Worm (Caenorhabditis elegans) whole organism, midembryonic: ENCODE results near the gene twk-13.
"Not testable (repeated sequence)": the region's sequence is repeated elsewhere in the genome, so short reads cannot be mapped to it uniquely, and the experiment has no call there.

Experiments used
- T22C8.4 ChIP-seq: fragments of 200-800 bp; sonication (Bioruptor generic); IDR thresholded peaks from 2 replicates; pipeline ENCODE4 v1.3.6; 2022; ENCODE audit warnings: missing genetic modification characterization, missing compliant biosample characterization
- cog-1 ChIP-seq: sonication (generic microtip); optimal IDR thresholded peaks from 2 replicates; lab custom pipeline; 2016; ENCODE audit warnings: missing genetic modification characterization, missing compliant biosample characterization
- flt-1 ChIP-seq: fragments of 200-800 bp; sonication (Bioruptor generic); IDR thresholded peaks from 2 replicates; pipeline ENCODE4 v1.3.6; 2022; ENCODE audit warnings: missing genetic modification characterization, missing compliant biosample characterization
- klf-2 ChIP-seq: fragments of 200-800 bp; sonication (Bioruptor generic); conservative IDR thresholded peaks from 2 replicates; pipeline ENCODE4 v1.3.6; 2022; ENCODE audit warnings: missing genetic modification reagents, missing genetic modification characterization, missing compliant biosample characterization
- med-1 ChIP-seq: sonication (generic microtip); optimal IDR thresholded peaks from 2 replicates; lab custom pipeline; 2017; ENCODE audit warnings: missing genetic modification characterization, mild to moderate bottlenecking, missing compliant biosample characterization, antibody characterized with exemption, missing genetic modification reagents; ENCODE audit not compliant: insufficient read depth
- ref-1 ChIP-seq: fragments of 200-800 bp; sonication (Bioruptor generic); conservative IDR thresholded peaks from 2 replicates; pipeline ENCODE4 v1.3.6; 2022; ENCODE audit warnings: missing genetic modification reagents, missing genetic modification characterization, missing compliant biosample characterization
- tab-1 ChIP-seq: fragments of 200-800 bp; sonication (Bioruptor generic); IDR thresholded peaks from 2 replicates; pipeline ENCODE4 v1.3.6; 2022; ENCODE audit warnings: missing genetic modification characterization, missing compliant biosample characterization
- ztf-23 ChIP-seq: fragments of 200-800 bp; sonication (Bioruptor generic); IDR thresholded peaks from 2 replicates; pipeline ENCODE4 v1.3.6; 2022; ENCODE audit warnings: missing genetic modification reagents, missing genetic modification characterization, missing compliant biosample characterization
- ztf-29 ChIP-seq: fragments of 200-800 bp; sonication (Bioruptor generic); IDR thresholded peaks from 2 replicates; pipeline ENCODE4 v1.3.6; 2022; ENCODE audit warnings: missing genetic modification reagents, missing genetic modification characterization, missing compliant biosample characterization

The twk-13 gene

ce11 chrV:12337894-12338293 lies at the start of gene twk-13:
Gene twk-13, minus strand, starts transcription at chrV:12337994.
- TF ChIP-seq flt-1 (GFP tag; lab: Robert Waterston, UW) (no peak), med-1 (GFP tag; lab: Kevin White, UChicago) (no peak), ztf-23 (GFP tag; lab: Robert Waterston, UW) (no peak)

ce11 chrV:12386154-12386553 lies 48.4 kb upstream of the twk-13 start, which contains the start of gene K01D12.15:
Gene K01D12.15, plus strand, starts transcription at chrV:12386454.
- no peak for TF ChIP-seq ztf-29 (GFP tag; lab: Robert Waterston, UW)
- TF ChIP-seq flt-1 (GFP tag; lab: Robert Waterston, UW) = no peak
- TF ChIP-seq cog-1 = no peak
- TF ChIP-seq ref-1 (GFP tag; lab: Robert Waterston, UW) = no peak
- no peak for TF ChIP-seq klf-2 (GFP tag; lab: Robert Waterston, UW)
- TF ChIP-seq ztf-23 (GFP tag; lab: Robert Waterston, UW) = no peak
- no peak for TF ChIP-seq med-1 (GFP tag; lab: Kevin White, UChicago)
- no peak for TF ChIP-seq T22C8.4 (GFP tag; lab: Robert Waterston, UW)
- no peak for TF ChIP-seq tab-1 (GFP tag; lab: Robert Waterston, UW)

- TF ChIP-seq klf-2 (GFP tag; lab: Robert Waterston, UW) = no peak
- no peak for TF ChIP-seq ref-1 (GFP tag; lab: Robert Waterston, UW)
- no peak for TF ChIP-seq cog-1
- no peak for TF ChIP-seq tab-1 (GFP tag; lab: Robert Waterston, UW)
- TF ChIP-seq med-1 (GFP tag; lab: Kevin White, UChicago) = no peak
- no peak for TF ChIP-seq flt-1 (GFP tag; lab: Robert Waterston, UW)
- TF ChIP-seq T22C8.4 (GFP tag; lab: Robert Waterston, UW) = no peak
- no peak for TF ChIP-seq ztf-29 (GFP tag; lab: Robert Waterston, UW)
- no peak for TF ChIP-seq ztf-23 (GFP tag; lab: Robert Waterston, UW)
Measured at ce11 chrV:12377256-12377655, 39.5 kb upstream of the twk-13 start, which contains the start of gene K01D12.1. Gene K01D12.1, plus strand, starts transcription at chrV:12377556.

- not testable (repeated sequence) for TF ChIP-seq ztf-29, klf-2, tab-1 (GFP tag; lab: Robert Waterston, UW)
Measured at ce11 chrV:12374252-12374651, 36.5 kb upstream of the twk-13 start, which contains the start of gene F23H12.10. Gene F23H12.10, minus strand, starts transcription at chrV:12374263.

- TF ChIP-seq T22C8.4 (GFP tag; lab: Robert Waterston, UW) (no peak), klf-2 (GFP tag; lab: Robert Waterston, UW) (no peak), flt-1 (GFP tag; lab: Robert Waterston, UW) (no peak), cog-1 (no peak), ref-1 (GFP tag; lab: Robert Waterston, UW) (no peak), ztf-29 (GFP tag; lab: Robert Waterston, UW) (no peak), ztf-23 (GFP tag; lab: Robert Waterston, UW) (no peak), tab-1 (GFP tag; lab: Robert Waterston, UW) (no peak), med-1 (GFP tag; lab: Kevin White, UChicago) (no peak)
Measured at ce11 chrV:12371386-12371785, 33.6 kb upstream of the twk-13 start, which contains the start of gene F23H12.7. Gene F23H12.7, plus strand, starts transcription at chrV:12371686.

ce11 chrV:12369437-12369836 lies 31.6 kb upstream of the twk-13 start, which contains the start of gene gcy-13:
Gene gcy-13, minus strand, starts transcription at chrV:12369537.
- no peak for TF ChIP-seq klf-2 (GFP tag; lab: Robert Waterston, UW)
- TF ChIP-seq med-1 (GFP tag; lab: Kevin White, UChicago) = no peak
- TF ChIP-seq cog-1 = no peak
- no peak for TF ChIP-seq ztf-29 (GFP tag; lab: Robert Waterston, UW)
- no peak for TF ChIP-seq ztf-23 (GFP tag; lab: Robert Waterston, UW)
- no peak for TF ChIP-seq tab-1 (GFP tag; lab: Robert Waterston, UW)
- TF ChIP-seq flt-1 (GFP tag; lab: Robert Waterston, UW) = no peak
- no peak for TF ChIP-seq ref-1 (GFP tag; lab: Robert Waterston, UW)
- TF ChIP-seq T22C8.4 (GFP tag; lab: Robert Waterston, UW) = no peak

ce11 chrV:12365104-12365503 lies 27.3 kb upstream of the twk-13 start, which contains the start of gene fipr-2:
Gene fipr-2, plus strand, starts transcription at chrV:12365348.
- TF ChIP-seq ztf-23 (GFP tag; lab: Robert Waterston, UW) (no peak), tab-1 (GFP tag; lab: Robert Waterston, UW) (no peak), ref-1 (GFP tag; lab: Robert Waterston, UW) (no peak), med-1 (GFP tag; lab: Kevin White, UChicago) (no peak), T22C8.4 (GFP tag; lab: Robert Waterston, UW) (no peak), ztf-29 (GFP tag; lab: Robert Waterston, UW) (no peak)

ce11 chrV:12361644-12362043 lies 23.9 kb upstream of the twk-13 start, which contains the start of gene fipr-1:
Gene fipr-1, minus strand, starts transcription at chrV:12361744.
- TF ChIP-seq T22C8.4 (GFP tag; lab: Robert Waterston, UW) (no peak), cog-1 (no peak), ztf-29 (GFP tag; lab: Robert Waterston, UW) (no peak), med-1 (GFP tag; lab: Kevin White, UChicago) (no peak), flt-1 (GFP tag; lab: Robert Waterston, UW) (no peak), ref-1 (GFP tag; lab: Robert Waterston, UW) (no peak), klf-2 (GFP tag; lab: Robert Waterston, UW) (no peak), tab-1 (GFP tag; lab: Robert Waterston, UW) (no peak), ztf-23 (GFP tag; lab: Robert Waterston, UW) (no peak)

- TF ChIP-seq ztf-23 (GFP tag; lab: Robert Waterston, UW) (no peak), tab-1 (GFP tag; lab: Robert Waterston, UW) (no peak), ref-1 (GFP tag; lab: Robert Waterston, UW) (no peak)
Measured at ce11 chrV:12358347-12358746, 20.6 kb upstream of the twk-13 start, which contains the start of gene F23H12.5. Gene F23H12.5, plus strand, starts transcription at chrV:12358647.
